Worm (Caenorhabditis elegans) whole organism, L4/young adult: Measurements from ENCODE around the gene ZK177.2.

ENCODE experiments used
- W03F9.2 ChIP-seq: fragments of 150-350 bp; optimal IDR thresholded peaks from 2 replicates; lab custom pipeline; 2014; ENCODE audit warnings: missing biosample characterization, missing genetic modification characterization
- dao-5 ChIP-seq: sonication (generic microtip); optimal IDR thresholded peaks from 2 replicates; lab custom pipeline; 2016; ENCODE audit warnings: missing genotype, missing genetic modification characterization, moderate library complexity, missing compliant biosample characterization
- him-1 ChIP-seq: sonication (generic microtip); optimal IDR thresholded peaks from 2 replicates; lab custom pipeline; 2016; ENCODE audit warnings: missing genotype, missing genetic modification reagents, missing genetic modification characterization, missing compliant biosample characterization

ce11 chrII:5514846-5515245 lies 4.2 kb upstream of the ZK177.2 start, which contains the start of gene sahd-1:
- TF ChIP-seq him-1 (tag; lab: Kevin White, UChicago) (no peak), dao-5 (tag; lab: Kevin White, UChicago) (no peak), W03F9.2 (tag; lab: Kevin White, UChicago) (no peak)
